Worm (Caenorhabditis elegans) whole organism, young adult: ENCODE measurements around the gene gst-7.
A peak's percentile ranks its signal among the peaks of the same experiment; 100 is the strongest.

Experiments used
- B0019.2 ChIP-seq: fragments of 200-800 bp; sonication (Bioruptor generic); conservative IDR thresholded peaks from 2 replicates; pipeline ENCODE4 v1.3.6; 2022; ENCODE audit warnings: missing genetic modification reagents, missing genetic modification characterization, missing compliant biosample characterization
- C06A6.2 ChIP-seq: fragments of 200-800 bp; sonication (Bioruptor generic); conservative IDR thresholded peaks from 2 replicates; pipeline ENCODE4 v1.3.6; 2022; ENCODE audit warnings: missing genetic modification characterization, missing compliant biosample characterization
- D2030.7 ChIP-seq: fragments of 200-800 bp; sonication (Bioruptor generic); IDR thresholded peaks from 2 replicates; pipeline ENCODE4 v1.3.6; 2022; ENCODE audit warnings: missing genetic modification reagents, missing genetic modification characterization, missing compliant biosample characterization
- F10E7.11 ChIP-seq: sonication (generic microtip); optimal IDR thresholded peaks from 2 replicates; lab custom pipeline; 2017; ENCODE audit warnings: mild to moderate bottlenecking, missing genetic modification characterization, moderate library complexity, missing compliant biosample characterization
- F33H1.4 ChIP-seq: fragments of 200-800 bp; sonication (Bioruptor generic); IDR thresholded peaks from 2 replicates; pipeline ENCODE4 v1.3.6; 2022; ENCODE audit warnings: missing genetic modification reagents, missing genetic modification characterization, missing compliant biosample characterization
- F37B4.10 ChIP-seq: fragments of 200-800 bp; sonication (Bioruptor generic); IDR thresholded peaks from 2 replicates; pipeline ENCODE4 v1.3.6; 2022; ENCODE audit warnings: missing genetic modification characterization, missing compliant biosample characterization
- F39B2.1 ChIP-seq: fragments of 200-800 bp; sonication (Bioruptor generic); IDR thresholded peaks from 2 replicates; pipeline ENCODE4 v1.3.6; 2022; ENCODE audit warnings: missing genetic modification reagents, missing genetic modification characterization, missing compliant biosample characterization
- F57A8.1 ChIP-seq: fragments of 200-800 bp; sonication (Bioruptor generic); optimal IDR thresholded peaks from 2 replicates; lab custom pipeline; 2018; ENCODE audit warnings: mild to moderate bottlenecking, missing genetic modification characterization, moderate library complexity, missing compliant biosample characterization
- K11D2.4 ChIP-seq: fragments of 200-800 bp; sonication (Bioruptor generic); IDR thresholded peaks from 2 replicates; pipeline ENCODE4 v1.3.6; 2022; ENCODE audit warnings: missing genetic modification reagents, missing genetic modification characterization, missing compliant biosample characterization
- T07F8.4 ChIP-seq: sonication (generic microtip); optimal IDR thresholded peaks from 2 replicates; lab custom pipeline; 2016; ENCODE audit warnings: mild to moderate bottlenecking, missing genetic modification characterization, moderate library complexity, missing compliant biosample characterization
- Y53G8AR.9 ChIP-seq: fragments of 200-800 bp; sonication (Bioruptor generic); conservative IDR thresholded peaks from 2 replicates; pipeline ENCODE4 v1.3.6; 2022; ENCODE audit warnings: missing genetic modification reagents, missing genetic modification characterization, missing compliant biosample characterization
- Y56A3A.18 ChIP-seq: fragments of 200-800 bp; sonication (Bioruptor generic); IDR thresholded peaks from 2 replicates; pipeline ENCODE4 v1.3.6; 2022; ENCODE audit warnings: missing genetic modification reagents, missing genetic modification characterization, missing compliant biosample characterization
- Y67H2A.10 ChIP-seq: fragments of 200-800 bp; sonication (Bioruptor generic); conservative IDR thresholded peaks from 2 replicates; pipeline ENCODE4 v1.3.6; 2022; ENCODE audit warnings: missing genetic modification reagents, missing genetic modification characterization, missing compliant biosample characterization
- Y95B8A.8 ChIP-seq: fragments of 200-800 bp; sonication (Bioruptor generic); IDR thresholded peaks from 2 replicates; pipeline ENCODE4 v1.3.6; 2022; ENCODE audit warnings: missing genetic modification reagents, missing genetic modification characterization, missing compliant biosample characterization
- akir-1 ChIP-seq: fragments of 200-800 bp; sonication (Bioruptor generic); optimal IDR thresholded peaks from 2 replicates; lab custom pipeline; 2018; ENCODE audit warnings: mild to moderate bottlenecking, missing genetic modification characterization, moderate library complexity, missing compliant biosample characterization
- ama-1 ChIP-seq, 3 experiments: fragments of 150-350 bp in 1 of 3; sonication (generic microtip) in 2 of 3; optimal IDR thresholded peaks; 2 replicates each; lab custom pipeline; 2014 to 2018; ENCODE audit warnings: missing biosample characterization in 2 of 3, missing genetic modification characterization in 2 of 3, missing genetic modification reagents in 2 of 3
- aptf-3 ChIP-seq: fragments of 200-800 bp; sonication (Bioruptor generic); IDR thresholded peaks from 2 replicates; pipeline ENCODE4 v1.3.6; 2022; ENCODE audit warnings: missing genetic modification characterization, missing compliant biosample characterization
- attf-3 ChIP-seq: fragments of 200-800 bp; sonication (Bioruptor generic); conservative IDR thresholded peaks from 2 replicates; pipeline ENCODE4 v1.3.6; 2022; ENCODE audit warnings: missing genetic modification reagents, missing genetic modification characterization, missing compliant biosample characterization
- cebp-1 ChIP-seq, 2 experiments: fragments of 200-800 bp in 1 of 2; sonication (Bioruptor generic) in 1 of 2; sonication (generic microtip) in 1 of 2; IDR thresholded peaks in 1 of 2; optimal IDR thresholded peaks in 1 of 2; 2 replicates each; pipeline versions ENCODE4 v1.3.6 to Lab custom; 2017 to 2022; ENCODE audit warnings: missing compliant biosample characterization in 2 of 2, missing genetic modification characterization in 2 of 2, mild to moderate bottlenecking in 1 of 2, missing genetic modification reagents in 1 of 2, moderate library complexity in 1 of 2
- ceh-27 ChIP-seq: fragments of 200-800 bp; sonication (Bioruptor generic); optimal IDR thresholded peaks from 2 replicates; lab custom pipeline; 2018; ENCODE audit warnings: mild to moderate bottlenecking, missing genetic modification characterization, moderate library complexity, missing compliant biosample characterization
- ceh-58 ChIP-seq: fragments of 200-800 bp; sonication (Bioruptor generic); IDR thresholded peaks from 2 replicates; pipeline ENCODE4 v1.3.6; 2022; ENCODE audit warnings: missing genetic modification characterization, missing compliant biosample characterization
- dox-1 ChIP-seq: fragments of 200-800 bp; sonication (Bioruptor generic); IDR thresholded peaks from 2 replicates; pipeline ENCODE4 v1.3.6; 2022; ENCODE audit warnings: missing genetic modification reagents, missing genetic modification characterization, missing compliant biosample characterization
- dpff-1 ChIP-seq: sonication (generic microtip); optimal IDR thresholded peaks from 2 replicates; lab custom pipeline; 2017; ENCODE audit warnings: mild to moderate bottlenecking, missing genetic modification characterization, missing compliant biosample characterization
- efl-1 ChIP-seq: fragments of 150-350 bp; optimal IDR thresholded peaks from 2 replicates; lab custom pipeline; 2014; ENCODE audit warnings: missing biosample characterization, missing genetic modification reagents, missing genetic modification characterization
- egl-44 ChIP-seq: fragments of 200-800 bp; sonication (Bioruptor generic); IDR thresholded peaks from 2 replicates; pipeline ENCODE4 v1.3.6; 2022; ENCODE audit warnings: missing genetic modification reagents, missing genetic modification characterization, missing compliant biosample characterization
- egrh-3 ChIP-seq: fragments of 200-800 bp; sonication (Bioruptor generic); IDR thresholded peaks from 2 replicates; pipeline ENCODE4 v1.3.6; 2022; ENCODE audit warnings: missing genetic modification reagents, missing genetic modification characterization, missing compliant biosample characterization
- ekl-4 ChIP-seq: fragments of 200-800 bp; sonication (Bioruptor generic); IDR thresholded peaks from 2 replicates; pipeline ENCODE4 v1.3.6; 2022; ENCODE audit warnings: missing genetic modification reagents, missing genetic modification characterization, missing compliant biosample characterization
- ets-4 ChIP-seq: fragments of 200-800 bp; sonication (Bioruptor generic); optimal IDR thresholded peaks from 2 replicates; lab custom pipeline; 2018; ENCODE audit warnings: mild to moderate bottlenecking, missing genetic modification characterization, missing compliant biosample characterization
- gei-17 ChIP-seq: fragments of 200-800 bp; sonication (Bioruptor generic); optimal IDR thresholded peaks from 2 replicates; lab custom pipeline; 2018; ENCODE audit warnings: mild to moderate bottlenecking, missing genetic modification characterization, missing compliant biosample characterization
- hmg-1.2 ChIP-seq: fragments of 200-800 bp; sonication (Bioruptor generic); IDR thresholded peaks from 2 replicates; pipeline ENCODE4 v1.3.6; 2022; ENCODE audit warnings: missing genetic modification reagents, missing genetic modification characterization, missing compliant biosample characterization
- lag-1 ChIP-seq: fragments of 200-800 bp; sonication (Bioruptor generic); IDR thresholded peaks from 2 replicates; pipeline ENCODE4 v1.3.6; 2022; ENCODE audit warnings: missing genetic modification reagents, missing genetic modification characterization, missing compliant biosample characterization
- lin-54 ChIP-seq: fragments of 200-800 bp; sonication (Bioruptor generic); optimal IDR thresholded peaks from 2 replicates; lab custom pipeline; 2018; ENCODE audit warnings: mild to moderate bottlenecking, missing genetic modification characterization, missing compliant biosample characterization
- lsl-1 ChIP-seq: fragments of 200-800 bp; sonication (Bioruptor generic); optimal IDR thresholded peaks from 2 replicates; lab custom pipeline; 2018; ENCODE audit warnings: mild to moderate bottlenecking, missing genetic modification characterization, moderate library complexity, missing compliant biosample characterization
- madf-10 ChIP-seq: sonication (generic microtip); optimal IDR thresholded peaks from 2 replicates; lab custom pipeline; 2016; ENCODE audit warnings: mild to moderate bottlenecking, missing genetic modification characterization, missing compliant biosample characterization
- mel-28 ChIP-seq: sonication (generic microtip); optimal IDR thresholded peaks from 2 replicates; lab custom pipeline; 2016; ENCODE audit warnings: borderline replicate concordance, mild to moderate bottlenecking, missing genetic modification characterization, missing compliant biosample characterization
- mxl-1 ChIP-seq: sonication (generic microtip); optimal IDR thresholded peaks from 2 replicates; lab custom pipeline; 2016; ENCODE audit warnings: missing genetic modification characterization, missing compliant biosample characterization
- nhr-120 ChIP-seq: fragments of 200-800 bp; sonication (Bioruptor generic); IDR thresholded peaks from 2 replicates; pipeline ENCODE4 v1.3.6; 2022; ENCODE audit warnings: missing genetic modification characterization, missing compliant biosample characterization
- nhr-80 ChIP-seq: sonication (generic microtip); optimal IDR thresholded peaks from 2 replicates; lab custom pipeline; 2016; ENCODE audit warnings: missing genetic modification characterization, missing compliant biosample characterization
- pbrm-1 ChIP-seq: fragments of 200-800 bp; sonication (Bioruptor generic); IDR thresholded peaks from 2 replicates; pipeline ENCODE4 v1.3.6; 2022; ENCODE audit warnings: missing genetic modification reagents, missing genetic modification characterization, missing compliant biosample characterization
- rec-8 ChIP-seq, 2 experiments: sonication (generic microtip); optimal IDR thresholded peaks; 2 replicates each; lab custom pipeline; 2016; ENCODE audit warnings: mild to moderate bottlenecking in 2 of 2, missing genetic modification characterization in 2 of 2, missing genetic modification reagents in 2 of 2, missing genotype in 2 of 2, missing biosample characterization in 1 of 2, missing compliant biosample characterization in 1 of 2, moderate library complexity in 1 of 2
- rpc-1 ChIP-seq, 2 experiments: fragments of 150-350 bp in 1 of 2; sonication (generic microtip) in 1 of 2; optimal IDR thresholded peaks; 2 replicates each; lab custom pipeline; 2014 to 2018; ENCODE audit warnings: missing biosample characterization in 1 of 2, missing genetic modification characterization in 1 of 2, missing genetic modification reagents in 1 of 2, missing genotype in 1 of 2
- sdz-38 ChIP-seq: sonication (generic microtip); optimal IDR thresholded peaks from 2 replicates; lab custom pipeline; 2016; ENCODE audit warnings: missing genotype, missing genetic modification characterization, missing compliant biosample characterization
- tbp1 ChIP-seq: fragments of 200-800 bp; sonication (Bioruptor generic); optimal IDR thresholded peaks from 2 replicates; lab custom pipeline; 2018; ENCODE audit warnings: mild to moderate bottlenecking, missing genetic modification characterization, missing compliant biosample characterization
- tbx-9 ChIP-seq: sonication (generic microtip); optimal IDR thresholded peaks from 2 replicates; lab custom pipeline; 2016; ENCODE audit warnings: borderline replicate concordance, missing genetic modification characterization, inconsistent platforms, missing compliant biosample characterization
- zfh-2 ChIP-seq: fragments of 200-800 bp; sonication (Bioruptor generic); conservative IDR thresholded peaks from 2 replicates; pipeline ENCODE4 v1.3.6; 2022; ENCODE audit warnings: missing genetic modification reagents, missing genetic modification characterization, missing compliant biosample characterization
- ztf-18 ChIP-seq: sonication (generic microtip); optimal IDR thresholded peaks from 2 replicates; lab custom pipeline; 2016; ENCODE audit warnings: missing genotype, mild to moderate bottlenecking, missing genetic modification characterization, missing compliant biosample characterization
- ztf-22 ChIP-seq: fragments of 200-800 bp; sonication (Bioruptor generic); optimal IDR thresholded peaks from 2 replicates; lab custom pipeline; 2018; ENCODE audit warnings: mild to moderate bottlenecking, missing genetic modification characterization, moderate library complexity, missing compliant biosample characterization
- ztf-28 ChIP-seq: fragments of 200-800 bp; sonication (Bioruptor generic); IDR thresholded peaks from 2 replicates; pipeline ENCODE4 v1.3.6; 2022; ENCODE audit warnings: missing genetic modification reagents, missing genetic modification characterization, missing compliant biosample characterization

The gst-7 gene

ce11 chrII:4857086-4857485 is 24.8 kb upstream of the gst-7 start:
- TF ChIP-seq hmg-1.2 (GFP tag; lab: Robert Waterston, UW) (no peak; the same call in 1 of the 2 replicates), efl-1 (GFP tag; lab: Kevin White, UChicago) (no peak), tbx-9 (tag; lab: Kevin White, UChicago) (no peak), Y53G8AR.9 (no peak), mel-28 (tag; lab: Kevin White, UChicago) (no peak), lin-54 (GFP tag; lab: Kevin White, UChicago) (peak; percentile 21), madf-10 (tag; lab: Kevin White, UChicago) (no peak), F33H1.4 (GFP tag; lab: Robert Waterston, UW) (no peak), ztf-22 (GFP tag; lab: Kevin White, UChicago) (no peak), rec-8 (tag; optimal IDR thresholded peaks at IDR 0.05; lab: Kevin White, UChicago) (no peak), ekl-4 (GFP tag; lab: Robert Waterston, UW) (no peak), nhr-80 (tag; lab: Kevin White, UChicago) (peak; percentile 89), lsl-1 (GFP tag; lab: Kevin White, UChicago) (no peak), akir-1 (GFP tag; lab: Kevin White, UChicago) (no peak), mxl-1 (no peak), ets-4 (peak; percentile 36), tbp1 (GFP tag; lab: Kevin White, UChicago) (peak; percentile 15), B0019.2 (GFP tag; lab: Robert Waterston, UW) (no peak), ztf-18 (tag; lab: Kevin White, UChicago) (peak; percentile 15), aptf-3 (GFP tag; lab: Robert Waterston, UW) (no peak), ceh-58 (no peak), egrh-3 (GFP tag; lab: Robert Waterston, UW) (no peak), ama-1 (optimal IDR thresholded peaks at IDR 0.05; lab: Kevin White, UChicago) (no peak), ama-1 (GFP tag; optimal IDR thresholded peaks at IDR 0.05; lab: Kevin White, UChicago) (no peak), dox-1 (GFP tag; lab: Robert Waterston, UW) (peak; percentile 54; the same call in 1 of the 2 replicates), sdz-38 (tag; lab: Kevin White, UChicago) (no peak), F10E7.11 (tag; lab: Kevin White, UChicago) (no peak), ztf-28 (GFP tag; lab: Robert Waterston, UW) (no peak), Y56A3A.18 (GFP tag; lab: Robert Waterston, UW) (no peak), pbrm-1 (GFP tag; lab: Robert Waterston, UW) (no peak), lag-1 (GFP tag; lab: Robert Waterston, UW) (no peak), D2030.7 (GFP tag; lab: Robert Waterston, UW) (no peak), T07F8.4 (tag; lab: Kevin White, UChicago) (no peak), F57A8.1 (GFP tag; lab: Kevin White, UChicago) (no peak), C06A6.2 (GFP tag; lab: Robert Waterston, UW) (no peak), cebp-1 (GFP tag; IDR thresholded peaks at IDR 0.05; lab: Robert Waterston, UW) (no peak), cebp-1 (tag; optimal IDR thresholded peaks at IDR 0.05; lab: Kevin White, UChicago) (peak; percentile 14), attf-3 (GFP tag; lab: Robert Waterston, UW) (no peak), Y67H2A.10 (GFP tag; lab: Robert Waterston, UW) (no peak), F37B4.10 (GFP tag; lab: Robert Waterston, UW) (no peak), rpc-1 (optimal IDR thresholded peaks at IDR 0.05; lab: Kevin White, UChicago) (no peak), rpc-1 (tag; optimal IDR thresholded peaks at IDR 0.05; lab: Kevin White, UChicago) (no peak), F39B2.1 (GFP tag; lab: Robert Waterston, UW) (no peak), K11D2.4 (GFP tag; lab: Robert Waterston, UW) (no peak), nhr-120 (no peak), ceh-27 (no peak), egl-44 (GFP tag; lab: Robert Waterston, UW) (no peak), Y95B8A.8 (GFP tag; lab: Robert Waterston, UW) (no peak), gei-17 (GFP tag; lab: Kevin White, UChicago) (no peak), zfh-2 (GFP tag; lab: Robert Waterston, UW) (no peak), dpff-1 (tag; lab: Kevin White, UChicago) (no peak)
